Fruit fly (Drosophila melanogaster) whole organism, embryonic: Measurements from ENCODE around the gene CG13838.

ENCODE experiments used
- Aef1 ChIP-seq: fragments of 200-800 bp; sonication (Bioruptor generic); IDR thresholded peaks from 3 replicates; pipeline ENCODE4 v1.3.6; 2022; ENCODE audit warnings: missing biosample characterization, missing genetic modification characterization
- BtbVII ChIP-seq: fragments of 200-800 bp; sonication (Bioruptor generic); optimal IDR thresholded peaks from 3 replicates; lab custom pipeline; 2017; ENCODE audit warnings: missing biosample characterization, mild to moderate bottlenecking, missing genetic modification characterization
- CG10147 ChIP-seq: fragments of 200-800 bp; sonication (Bioruptor generic); optimal IDR thresholded peaks from 2 replicates; lab custom pipeline; 2019; ENCODE audit warnings: missing biosample characterization, mild to moderate bottlenecking, missing genetic modification characterization, moderate library complexity
- CG10209 ChIP-seq: fragments of 200-800 bp; sonication (Bioruptor generic); optimal IDR thresholded peaks from 3 replicates; lab custom pipeline; 2017; ENCODE audit warnings: missing biosample characterization, mild to moderate bottlenecking, missing genetic modification characterization, missing genetic modification reagents
- CG11695 ChIP-seq: fragments of 200-800 bp; sonication (Bioruptor generic); IDR thresholded peaks from 3 replicates; pipeline ENCODE4 v1.3.6; 2022; ENCODE audit warnings: missing biosample characterization, missing genetic modification characterization
- CG12219 ChIP-seq: fragments of 200-800 bp; sonication (Bioruptor generic); optimal IDR thresholded peaks from 3 replicates; lab custom pipeline; 2018; ENCODE audit warnings: missing biosample characterization, mild to moderate bottlenecking, missing genetic modification characterization
- CG13424 ChIP-seq: fragments of 200-800 bp; sonication (Bioruptor generic); optimal IDR thresholded peaks from 2 replicates; lab custom pipeline; 2019; ENCODE audit warnings: missing biosample characterization, mild to moderate bottlenecking, missing genetic modification characterization, moderate library complexity
- CG13775 ChIP-seq: fragments of 200-800 bp; sonication (Bioruptor generic); optimal IDR thresholded peaks from 3 replicates; lab custom pipeline; 2017; ENCODE audit warnings: missing biosample characterization, mild to moderate bottlenecking, missing genetic modification characterization
- CG15269 ChIP-seq: fragments of 200-800 bp; sonication (Bioruptor generic); optimal IDR thresholded peaks from 2 replicates; lab custom pipeline; 2018; ENCODE audit warnings: missing biosample characterization, mild to moderate bottlenecking, missing genetic modification characterization, moderate library complexity
- CG1602 ChIP-seq: fragments of 200-800 bp; sonication (Bioruptor generic); optimal IDR thresholded peaks from 3 replicates; lab custom pipeline; 2016; ENCODE audit warnings: missing biosample characterization, missing genetic modification characterization
- CG16863 ChIP-seq: fragments of 200-800 bp; sonication (Bioruptor generic); optimal IDR thresholded peaks from 3 replicates; lab custom pipeline; 2016; ENCODE audit warnings: missing biosample characterization, missing genetic modification characterization
- CG17385 ChIP-seq: fragments of 200-800 bp; sonication (Bioruptor generic); optimal IDR thresholded peaks from 3 replicates; lab custom pipeline; 2018; ENCODE audit warnings: missing biosample characterization, mild to moderate bottlenecking, missing genetic modification characterization
- CG17802 ChIP-seq: fragments of 200-800 bp; sonication (Bioruptor generic); optimal IDR thresholded peaks from 2 replicates; lab custom pipeline; 2018; ENCODE audit warnings: missing biosample characterization, mild to moderate bottlenecking, missing genetic modification characterization, moderate library complexity
- CG17912 ChIP-seq: fragments of 200-800 bp; sonication (Bioruptor generic); optimal IDR thresholded peaks from 2 replicates; lab custom pipeline; 2018; ENCODE audit warnings: missing biosample characterization, mild to moderate bottlenecking, missing genetic modification characterization
- CG34376 ChIP-seq: fragments of 200-800 bp; sonication (Bioruptor generic); optimal IDR thresholded peaks from 2 replicates; lab custom pipeline; 2018; ENCODE audit warnings: missing biosample characterization, mild to moderate bottlenecking, missing genetic modification characterization
- CG6689 ChIP-seq: fragments of 200-800 bp; sonication (Bioruptor generic); IDR thresholded peaks from 2 replicates; pipeline ENCODE4 v1.3.6; 2022; ENCODE audit warnings: missing biosample characterization, missing genetic modification characterization
- CG7556 ChIP-seq: fragments of 200-800 bp; sonication (Bioruptor generic); optimal IDR thresholded peaks from 2 replicates; lab custom pipeline; 2017; ENCODE audit warnings: missing biosample characterization, mild to moderate bottlenecking, missing genetic modification characterization
- CG7839 ChIP-seq: fragments of 200-800 bp; sonication (Bioruptor generic); optimal IDR thresholded peaks from 3 replicates; lab custom pipeline; 2018; ENCODE audit warnings: missing biosample characterization, mild to moderate bottlenecking, missing genetic modification characterization, moderate library complexity
- CG8359 ChIP-seq: fragments of 200-800 bp; sonication (Bioruptor generic); optimal IDR thresholded peaks from 2 replicates; lab custom pipeline; 2017; ENCODE audit warnings: missing biosample characterization, mild to moderate bottlenecking, missing genetic modification characterization, borderline replicate concordance
- CG9215 ChIP-seq: fragments of 200-800 bp; sonication (Bioruptor generic); IDR thresholded peaks from 2 replicates; pipeline ENCODE4 v1.3.6; 2022; ENCODE audit warnings: missing biosample characterization, missing genetic modification characterization
- Dad ChIP-seq: fragments of 200-800 bp; sonication (Bioruptor generic); optimal IDR thresholded peaks from 3 replicates; lab custom pipeline; 2016; ENCODE audit warnings: missing biosample characterization, missing genetic modification characterization
- Dll ChIP-seq: fragments of 200-800 bp; sonication (Bioruptor generic); IDR thresholded peaks from 4 replicates; pipeline ENCODE4 v1.3.6; 2022; ENCODE audit warnings: missing biosample characterization, missing genetic modification characterization; ENCODE audit not compliant: partially characterized antibody
- Hr3 ChIP-seq: fragments of 200-800 bp; sonication (Bioruptor generic); optimal IDR thresholded peaks from 3 replicates; lab custom pipeline; 2016; ENCODE audit warnings: missing biosample characterization, missing genetic modification characterization
- Hsf ChIP-seq: fragments of 200-800 bp; sonication (Bioruptor generic); optimal IDR thresholded peaks from 3 replicates; lab custom pipeline; 2016; ENCODE audit warnings: missing biosample characterization, missing genetic modification characterization
- Jarid2 ChIP-seq: fragments of 200-800 bp; sonication (Bioruptor generic); optimal IDR thresholded peaks from 3 replicates; lab custom pipeline; 2017; ENCODE audit warnings: mild to moderate bottlenecking, missing biosample characterization, missing genetic modification reagents, missing genetic modification characterization
- Max ChIP-seq: fragments of 200-800 bp; sonication (Bioruptor generic); optimal IDR thresholded peaks from 2 replicates; lab custom pipeline; 2016; ENCODE audit warnings: missing biosample characterization, mild to moderate bottlenecking, missing genetic modification characterization
- Myb ChIP-seq: fragments of 200-800 bp; sonication (Bioruptor generic); optimal IDR thresholded peaks from 2 replicates; lab custom pipeline; 2016; ENCODE audit warnings: missing biosample characterization, missing genetic modification characterization
- Ptx1 ChIP-seq: fragments of 200-800 bp; sonication (Bioruptor generic); IDR thresholded peaks from 2 replicates; pipeline ENCODE4 v1.3.6; 2022; ENCODE audit warnings: missing biosample characterization, missing genetic modification characterization
- az2 ChIP-seq: fragments of 200-800 bp; sonication (Bioruptor generic); optimal IDR thresholded peaks from 3 replicates; lab custom pipeline; 2016; ENCODE audit warnings: missing biosample characterization, missing genetic modification characterization
- bcd ChIP-seq: fragments of 200-800 bp; sonication (Bioruptor generic); optimal IDR thresholded peaks from 2 replicates; lab custom pipeline; 2017; ENCODE audit warnings: missing biosample characterization, mild to moderate bottlenecking, missing genetic modification characterization
- cas ChIP-seq: fragments of 200-800 bp; sonication (Bioruptor generic); IDR thresholded peaks from 2 replicates; pipeline ENCODE4 v1.3.6; 2022; ENCODE audit warnings: missing biosample characterization, missing genetic modification characterization
- dysf ChIP-seq: fragments of 200-800 bp; sonication (Bioruptor generic); IDR thresholded peaks from 3 replicates; pipeline ENCODE4 v1.3.6; 2022; ENCODE audit warnings: missing biosample characterization, missing genetic modification characterization
- fd64A ChIP-seq: fragments of 200-800 bp; sonication (Bioruptor generic); optimal IDR thresholded peaks from 3 replicates; lab custom pipeline; 2018; ENCODE audit warnings: missing biosample characterization, mild to moderate bottlenecking, missing genetic modification characterization
- gsb ChIP-seq: fragments of 200-800 bp; sonication (Bioruptor generic); IDR thresholded peaks from 2 replicates; pipeline ENCODE4 v1.3.6; 2022; ENCODE audit warnings: missing biosample characterization, missing genetic modification characterization
- hkb ChIP-seq, 2 experiments: fragments of 200-800 bp in 1 of 2; fragments of >200 bp in 1 of 2; sonication (Bioruptor generic) in 1 of 2; IDR thresholded peaks in 1 of 2; optimal IDR thresholded peaks in 1 of 2; 2 replicates each; pipeline versions ENCODE4 v1.3.6 to Lab custom; 2017 to 2022; ENCODE audit warnings: missing biosample characterization in 1 of 2, missing genetic modification characterization in 1 of 2
- klu ChIP-seq: fragments of 200-800 bp; sonication (Bioruptor generic); IDR thresholded peaks from 2 replicates; pipeline ENCODE4 v1.3.6; 2022; ENCODE audit warnings: missing biosample characterization, missing genetic modification characterization
- mirr ChIP-seq: fragments of 200-800 bp; sonication (Bioruptor generic); optimal IDR thresholded peaks from 3 replicates; lab custom pipeline; 2018; ENCODE audit warnings: missing biosample characterization, mild to moderate bottlenecking, missing genetic modification characterization
- nerfin-2 ChIP-seq: fragments of 200-800 bp; sonication (Bioruptor generic); IDR thresholded peaks from 2 replicates; pipeline ENCODE4 v1.3.6; 2022; ENCODE audit warnings: missing biosample characterization, missing genetic modification characterization; ENCODE audit not compliant: partially characterized antibody
- nmo ChIP-seq: fragments of 200-800 bp; sonication (Bioruptor generic); optimal IDR thresholded peaks from 2 replicates; lab custom pipeline; 2018; ENCODE audit warnings: missing biosample characterization, mild to moderate bottlenecking, missing genetic modification characterization, moderate library complexity
- pan ChIP-seq, 4 experiments: fragments of >200 bp in 3 of 4; fragments of 200-800 bp in 1 of 4; sonication (Bioruptor generic) in 1 of 4; optimal IDR thresholded peaks in 3 of 4; IDR thresholded peaks in 1 of 4; 2 replicates each; pipeline versions ENCODE4 v1.3.6 to Lab custom; 2017 to 2022; ENCODE audit warnings: missing biosample characterization in 2 of 4, missing genetic modification characterization in 2 of 4, mixed read lengths in 1 of 4
- pho ChIP-seq: fragments of 200-800 bp; sonication (Bioruptor generic); optimal IDR thresholded peaks from 2 replicates; lab custom pipeline; 2016; ENCODE audit warnings: missing biosample characterization, missing genetic modification characterization
- row ChIP-seq: fragments of 200-800 bp; sonication (Bioruptor generic); IDR thresholded peaks from 3 replicates; pipeline ENCODE4 v1.3.6; 2022; ENCODE audit warnings: missing biosample characterization, missing genetic modification characterization
- sens ChIP-seq: fragments of 200-800 bp; sonication (Bioruptor generic); peaks from one replicate; lab custom pipeline; 2016; ENCODE audit warnings: missing biosample characterization, missing genetic modification characterization
- sens-2 ChIP-seq: fragments of 200-800 bp; sonication (Bioruptor generic); IDR thresholded peaks from 2 replicates; pipeline ENCODE4 v1.3.6; 2022; ENCODE audit warnings: missing biosample characterization, missing genetic modification characterization
- shn ChIP-seq: fragments of 200-800 bp; sonication (Bioruptor generic); optimal IDR thresholded peaks from 3 replicates; lab custom pipeline; 2016; ENCODE audit warnings: missing biosample characterization, missing genetic modification characterization
- slbo ChIP-seq: fragments of 200-800 bp; sonication (Bioruptor generic); IDR thresholded peaks from 2 replicates; pipeline ENCODE4 v1.3.6; 2022; ENCODE audit warnings: missing biosample characterization, missing genetic modification characterization
- ttk ChIP-seq: fragments of 200-800 bp; sonication (Bioruptor generic); IDR thresholded peaks from 2 replicates; pipeline ENCODE4 v2.1.2; 2022; ENCODE audit warnings: missing biosample characterization, missing genetic modification characterization
- tx ChIP-seq: fragments of 200-800 bp; sonication (Bioruptor generic); optimal IDR thresholded peaks from 2 replicates; lab custom pipeline; 2016; ENCODE audit warnings: missing biosample characterization, missing genetic modification characterization
- z ChIP-seq: fragments of 200-800 bp; sonication (Bioruptor generic); IDR thresholded peaks from 3 replicates; pipeline ENCODE4 v1.3.6; 2022; ENCODE audit warnings: missing biosample characterization, missing genetic modification characterization

CG13838 gene

DNA sequence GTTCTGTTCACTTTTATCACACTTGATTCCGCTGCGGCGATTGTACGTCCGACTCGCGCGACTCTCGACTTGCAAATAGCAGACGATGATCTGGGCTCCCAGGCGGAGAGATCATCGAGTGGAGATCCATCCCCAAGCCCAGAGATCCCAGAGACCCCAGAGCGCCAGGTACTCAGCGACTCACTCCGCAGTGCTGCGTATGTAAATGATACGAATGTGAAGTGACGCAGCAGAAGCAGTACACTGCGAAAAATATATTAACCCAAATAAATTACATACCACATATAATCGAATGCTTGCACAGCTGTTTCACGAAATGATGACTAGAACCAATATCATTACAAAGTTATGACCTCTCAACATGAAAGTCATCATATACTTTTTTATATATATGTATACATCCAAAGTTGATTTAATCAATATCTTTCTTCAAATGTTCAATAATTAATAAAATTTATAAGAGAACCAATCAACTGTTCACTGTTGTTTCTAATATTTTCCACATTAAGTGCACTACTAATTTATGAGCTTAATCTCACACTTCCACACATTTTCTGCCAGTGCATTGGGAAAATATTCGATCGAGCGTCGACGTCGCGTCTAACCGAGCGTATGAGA, 25.3 kb downstream of the CG13838 start, which contains the start of gene CG17111:
CG17111 (minus strand) TSS at position 51 of the 618 bp plus-strand sequence.
- TF ChIP-seq CG10209 (GFP tag; lab: Kevin White, UChicago), result peak; percentile 36
- TF ChIP-seq dysf (GFP tag; lab: Robert Waterston, UW), result peak; percentile 36; the same call in 2 of the 3 replicates
- TF ChIP-seq klu (GFP tag; lab: Robert Waterston, UW), result no peak
- 0 out of 2 replicates have a peak, but pooled peaks have one; percentile 35 for TF ChIP-seq ttk
- no peak for TF ChIP-seq CG9215 (GFP tag; lab: Robert Waterston, UW)
- no peak for TF ChIP-seq BtbVII (GFP tag; lab: Kevin White, UChicago)
- TF ChIP-seq Ptx1 (GFP tag; lab: Robert Waterston, UW), result peak; percentile 46
- TF ChIP-seq CG13424 (tag; lab: Kevin White, UChicago), result peak; percentile 54
- peak; percentile 52 for TF ChIP-seq CG15269 (tag; lab: Kevin White, UChicago)
- no peak for TF ChIP-seq CG13775
- TF ChIP-seq CG7839 (tag; lab: Kevin White, UChicago), result peak; percentile 59
- TF ChIP-seq bcd (GFP tag; lab: Kevin White, UChicago), result peak; percentile 39
- TF ChIP-seq Jarid2 (GFP tag; lab: Kevin White, UChicago), result no peak
- 0 out of 3 replicates have a peak, but pooled peaks have one; percentile 12 for TF ChIP-seq CG11695 (GFP tag; lab: Robert Waterston, UW)
- no peak for TF ChIP-seq Dll (GFP tag; lab: Robert Waterston, UW)
- TF ChIP-seq CG7556, result peak; percentile 66
- TF ChIP-seq slbo, result 0 out of 2 replicates have a peak, but pooled peaks have one; percentile 11
- peak; percentile 15 for TF ChIP-seq az2 (GFP tag; lab: Kevin White, UChicago)
- TF ChIP-seq CG16863 (GFP tag; lab: Kevin White, UChicago), result no peak
- peak; percentile 6 for TF ChIP-seq Max (GFP tag; lab: Kevin White, UChicago)
- TF ChIP-seq CG6689 (GFP tag; lab: Robert Waterston, UW), result 0 out of 2 replicates have a peak, but pooled peaks have one; percentile 6
- TF ChIP-seq CG10147 (GFP tag; lab: Kevin White, UChicago), result peak; percentile 37
- no peak for TF ChIP-seq CG12219 (GFP tag; lab: Kevin White, UChicago)
- TF ChIP-seq Dad (GFP tag; lab: Kevin White, UChicago), result no peak
- TF ChIP-seq cas (GFP tag; lab: Robert Waterston, UW), result no peak
- no peak for TF ChIP-seq shn (GFP tag; lab: Kevin White, UChicago)
- TF ChIP-seq Myb (GFP tag; lab: Kevin White, UChicago), result no peak
- peak; percentile 48 for TF ChIP-seq row (GFP tag; lab: Robert Waterston, UW)
- TF ChIP-seq CG17385 (GFP tag; lab: Kevin White, UChicago), result peak; percentile 15
- TF ChIP-seq gsb (GFP tag; lab: Robert Waterston, UW), result no peak
- TF ChIP-seq CG8359, result no peak
- no peak for TF ChIP-seq sens-2
- no peak for TF ChIP-seq pan (optimal IDR thresholded peaks at IDR 0.05; lab: Kevin White, UChicago)
- TF ChIP-seq pan (GFP tag; optimal IDR thresholded peaks at IDR 0.05 in 1 of 2, IDR thresholded peaks at IDR 0.05 in 1 of 2), result peak in 1 of 2 experiments; percentile 30
- no peak for TF ChIP-seq z (GFP tag; lab: Robert Waterston, UW)
- TF ChIP-seq tx (GFP tag; lab: Kevin White, UChicago), result no peak
- no peak for TF ChIP-seq pho (GFP tag; lab: Kevin White, UChicago)
- TF ChIP-seq nmo, result peak; percentile 56
- no peak for TF ChIP-seq Aef1
- peak; percentile 28 for TF ChIP-seq CG1602 (GFP tag; lab: Kevin White, UChicago)
- peak; percentile 27 for TF ChIP-seq Hr3 (GFP tag; lab: Kevin White, UChicago)
- TF ChIP-seq CG34376 (GFP tag; lab: Kevin White, UChicago), result no peak
- TF ChIP-seq CG17802 (tag; lab: Kevin White, UChicago), result no peak
- TF ChIP-seq sens (GFP tag; lab: Kevin White, UChicago), result peak; percentile 75
- no peak for TF ChIP-seq CG17912 (GFP tag; lab: Kevin White, UChicago)
- TF ChIP-seq hkb (optimal IDR thresholded peaks at IDR 0.05; lab: Kevin White, UChicago), result no peak
- TF ChIP-seq hkb (GFP tag; IDR thresholded peaks at IDR 0.05; lab: Robert Waterston, UW), result peak; percentile 38; the same call in 1 of the 2 replicates
- no peak for TF ChIP-seq mirr (GFP tag; lab: Kevin White, UChicago)
- no peak for TF ChIP-seq nerfin-2 (GFP tag; lab: Robert Waterston, UW)
- TF ChIP-seq Hsf (GFP tag; lab: Kevin White, UChicago), result peak; percentile 18
- no peak for TF ChIP-seq fd64A (GFP tag; lab: Kevin White, UChicago)
